Worm (Caenorhabditis elegans) whole organism, midembryonic: ENCODE data around the gene srw-54.

Experiments used
- flt-1 ChIP-seq: fragments of 200-800 bp; sonication (Bioruptor generic); IDR thresholded peaks from 2 replicates; pipeline ENCODE4 v1.3.6; 2022; ENCODE audit warnings: missing genetic modification characterization, missing compliant biosample characterization
- ref-1 ChIP-seq: fragments of 200-800 bp; sonication (Bioruptor generic); conservative IDR thresholded peaks from 2 replicates; pipeline ENCODE4 v1.3.6; 2022; ENCODE audit warnings: missing genetic modification reagents, missing genetic modification characterization, missing compliant biosample characterization
- ztf-23 ChIP-seq: fragments of 200-800 bp; sonication (Bioruptor generic); IDR thresholded peaks from 2 replicates; pipeline ENCODE4 v1.3.6; 2022; ENCODE audit warnings: missing genetic modification reagents, missing genetic modification characterization, missing compliant biosample characterization

DNA sequence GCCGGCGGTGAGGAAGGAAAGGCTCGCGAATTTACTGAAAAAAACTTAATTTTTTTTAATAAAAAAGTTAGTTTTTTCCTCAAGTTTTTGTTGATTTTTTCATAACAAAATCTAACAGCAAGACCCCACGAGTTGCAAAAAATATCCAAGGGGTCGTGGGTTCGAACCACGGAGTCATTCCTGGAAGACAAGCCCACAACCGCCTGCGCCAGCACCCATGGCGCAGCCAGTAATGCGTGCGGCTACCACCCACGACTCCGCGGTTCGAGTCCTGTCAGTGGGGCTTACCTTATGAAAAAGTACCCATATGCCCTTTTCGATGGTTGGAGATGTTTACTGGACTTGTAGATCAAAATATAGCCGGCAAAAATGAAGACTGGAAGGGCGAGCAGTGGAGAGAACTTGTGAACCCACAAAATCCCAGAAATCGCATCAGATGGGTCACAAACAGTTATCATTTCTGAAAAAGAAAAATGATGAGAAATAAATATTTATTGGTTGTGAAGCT lies 11.7 kb downstream of the srw-54 start, which contains the start of gene Y70C5A.2:
- TF ChIP-seq flt-1 (GFP tag; lab: Robert Waterston, UW) (no peak), ref-1 (GFP tag; lab: Robert Waterston, UW) (no peak), ztf-23 (GFP tag; lab: Robert Waterston, UW) (no peak)
